Fruit fly (Drosophila melanogaster) whole organism, embryonic: Measurements from ENCODE around the gene CG1927.

ENCODE experiments used
- ATbp ChIP-seq: fragments of 200-800 bp; sonication (Bioruptor generic); optimal IDR thresholded peaks from 2 replicates; lab custom pipeline; 2017; ENCODE audit warnings: missing biosample characterization, mild to moderate bottlenecking, missing genetic modification characterization, missing genetic modification reagents
- Asciz ChIP-seq: fragments of 200-800 bp; sonication (Bioruptor generic); optimal IDR thresholded peaks from 2 replicates; lab custom pipeline; 2017; ENCODE audit warnings: missing biosample characterization, mild to moderate bottlenecking, missing genetic modification characterization, missing genetic modification reagents
- Awh ChIP-seq: fragments of 200-800 bp; sonication (Bioruptor generic); IDR thresholded peaks from 2 replicates; pipeline ENCODE4, ENCODE4 v1.3.6; 2022; ENCODE audit warnings: missing biosample characterization, missing genetic modification characterization
- CG10209 ChIP-seq: fragments of 200-800 bp; sonication (Bioruptor generic); optimal IDR thresholded peaks from 3 replicates; lab custom pipeline; 2017; ENCODE audit warnings: missing biosample characterization, mild to moderate bottlenecking, missing genetic modification characterization, missing genetic modification reagents
- CG10543 ChIP-seq: fragments of 200-800 bp; sonication (Bioruptor generic); optimal IDR thresholded peaks from 3 replicates; lab custom pipeline; 2017; ENCODE audit warnings: missing biosample characterization, mild to moderate bottlenecking, missing genetic modification characterization, moderate library complexity
- CG11247 ChIP-seq: fragments of 200-800 bp; sonication (Bioruptor generic); IDR thresholded peaks from 2 replicates; pipeline ENCODE4 v1.3.6; 2022; ENCODE audit warnings: missing biosample characterization, missing genetic modification characterization
- CG11504 ChIP-seq: fragments of 200-800 bp; sonication (Bioruptor generic); optimal IDR thresholded peaks from 3 replicates; lab custom pipeline; 2019; ENCODE audit warnings: missing biosample characterization, mild to moderate bottlenecking, missing genetic modification characterization, moderate library complexity
- CG12219 ChIP-seq: fragments of 200-800 bp; sonication (Bioruptor generic); optimal IDR thresholded peaks from 3 replicates; lab custom pipeline; 2018; ENCODE audit warnings: missing biosample characterization, mild to moderate bottlenecking, missing genetic modification characterization
- CG12769 ChIP-seq: fragments of 200-800 bp; sonication (Bioruptor generic); optimal IDR thresholded peaks from 2 replicates; lab custom pipeline; 2019; ENCODE audit warnings: missing biosample characterization, mild to moderate bottlenecking, missing genetic modification characterization, moderate library complexity
- CG14014 ChIP-seq: fragments of 200-800 bp; sonication (Bioruptor generic); IDR thresholded peaks from 2 replicates; pipeline ENCODE4 v1.3.6; 2022; ENCODE audit warnings: missing biosample characterization, missing genetic modification characterization
- CG15514 ChIP-seq: fragments of 200-800 bp; sonication (Bioruptor generic); optimal IDR thresholded peaks from 3 replicates; lab custom pipeline; 2017; ENCODE audit warnings: missing biosample characterization, missing genetic modification characterization, mild to moderate bottlenecking, moderate library complexity, missing genetic modification reagents
- CG1603 ChIP-seq: fragments of 200-800 bp; sonication (Bioruptor generic); optimal IDR thresholded peaks from 2 replicates; lab custom pipeline; 2019; ENCODE audit warnings: missing biosample characterization, mild to moderate bottlenecking, missing genetic modification characterization, moderate library complexity
- CG16863 ChIP-seq: fragments of 200-800 bp; sonication (Bioruptor generic); optimal IDR thresholded peaks from 3 replicates; lab custom pipeline; 2016; ENCODE audit warnings: missing biosample characterization, missing genetic modification characterization
- CG1792 ChIP-seq: fragments of 200-800 bp; sonication (Bioruptor generic); optimal IDR thresholded peaks from 2 replicates; lab custom pipeline; 2016; ENCODE audit warnings: missing biosample characterization, missing genetic modification characterization
- CG18619 ChIP-seq: fragments of 200-800 bp; sonication (Bioruptor generic); optimal IDR thresholded peaks from 3 replicates; lab custom pipeline; 2017; ENCODE audit warnings: missing biosample characterization, mild to moderate bottlenecking, missing genetic modification characterization
- CG2678 ChIP-seq: fragments of 200-800 bp; sonication (Bioruptor generic); optimal IDR thresholded peaks from 3 replicates; lab custom pipeline; 2019; ENCODE audit warnings: missing biosample characterization, mild to moderate bottlenecking, missing genetic modification characterization, moderate library complexity
- CG3163 ChIP-seq: fragments of 200-800 bp; sonication (Bioruptor generic); optimal IDR thresholded peaks from 3 replicates; lab custom pipeline; 2016; ENCODE audit warnings: missing biosample characterization, missing genetic modification characterization
- CG3407 ChIP-seq: fragments of 200-800 bp; sonication (Bioruptor generic); optimal IDR thresholded peaks from 2 replicates; lab custom pipeline; 2018; ENCODE audit warnings: missing biosample characterization, mild to moderate bottlenecking, missing genetic modification characterization
- CG6813 ChIP-seq: fragments of 200-800 bp; sonication (Bioruptor generic); optimal IDR thresholded peaks from 2 replicates; lab custom pipeline; 2017; ENCODE audit warnings: missing biosample characterization, missing genetic modification characterization, mild to moderate bottlenecking, moderate library complexity, missing genetic modification reagents
- CG8290 ChIP-seq, 3 experiments: fragments of 200-800 bp; sonication (Bioruptor generic); optimal IDR thresholded peaks; 2 replicates each; lab custom pipeline; 2016 to 2019; ENCODE audit warnings: missing biosample characterization in 3 of 3, missing genetic modification characterization in 3 of 3, mild to moderate bottlenecking in 2 of 3, moderate library complexity in 1 of 3
- CoRest ChIP-seq: fragments of 200-800 bp; sonication (Bioruptor generic); optimal IDR thresholded peaks from 3 replicates; lab custom pipeline; 2018; ENCODE audit warnings: missing biosample characterization, mild to moderate bottlenecking, missing genetic modification characterization, moderate library complexity
- Dek ChIP-seq: fragments of 200-800 bp; sonication (Bioruptor generic); optimal IDR thresholded peaks from 3 replicates; lab custom pipeline; 2019; ENCODE audit warnings: missing biosample characterization, mild to moderate bottlenecking, missing genetic modification characterization, moderate library complexity
- Fer3 ChIP-seq: fragments of 200-800 bp; sonication (Bioruptor generic); optimal IDR thresholded peaks from 2 replicates; lab custom pipeline; 2018; ENCODE audit warnings: missing biosample characterization, mild to moderate bottlenecking, missing genetic modification characterization, moderate library complexity
- H15 ChIP-seq: fragments of 200-800 bp; sonication (Bioruptor generic); IDR thresholded peaks from 3 replicates; pipeline ENCODE4 v1.3.6; 2022; ENCODE audit warnings: missing biosample characterization, missing genetic modification characterization
- HHEX ChIP-seq: fragments of 200-800 bp; sonication (Bioruptor generic); optimal IDR thresholded peaks from 3 replicates; lab custom pipeline; 2017; ENCODE audit warnings: missing biosample characterization, mild to moderate bottlenecking, missing genetic modification characterization, missing genetic modification reagents
- HLH3B ChIP-seq: fragments of 200-800 bp; sonication (Bioruptor generic); IDR thresholded peaks from 2 replicates; pipeline ENCODE4 v1.3.6; 2022; ENCODE audit warnings: missing biosample characterization, missing genetic modification characterization
- Hmr ChIP-seq: fragments of 200-800 bp; sonication (Bioruptor generic); optimal IDR thresholded peaks from 3 replicates; lab custom pipeline; 2017; ENCODE audit warnings: mild to moderate bottlenecking, missing biosample characterization, missing genetic modification reagents, missing genetic modification characterization
- Jarid2 ChIP-seq: fragments of 200-800 bp; sonication (Bioruptor generic); optimal IDR thresholded peaks from 3 replicates; lab custom pipeline; 2017; ENCODE audit warnings: mild to moderate bottlenecking, missing biosample characterization, missing genetic modification reagents, missing genetic modification characterization
- Lhr ChIP-seq: fragments of 200-800 bp; sonication (Bioruptor generic); optimal IDR thresholded peaks from 3 replicates; lab custom pipeline; 2017; ENCODE audit warnings: mild to moderate bottlenecking, missing biosample characterization, missing genetic modification reagents, missing genetic modification characterization
- Med ChIP-seq: fragments of 200-800 bp; sonication (Bioruptor generic); peaks from one replicate; lab custom pipeline; 2016; ENCODE audit warnings: missing biosample characterization, missing genetic modification characterization, mild to moderate bottlenecking, inconsistent platforms, moderate library complexity
- Mrtf ChIP-seq: fragments of 200-800 bp; sonication (Bioruptor generic); IDR thresholded peaks from 3 replicates; pipeline ENCODE4 v1.3.6; 2022; ENCODE audit warnings: missing biosample characterization, missing genetic modification characterization
- PHDP ChIP-seq: fragments of 200-800 bp; sonication (Bioruptor generic); optimal IDR thresholded peaks from 3 replicates; lab custom pipeline; 2018; ENCODE audit warnings: missing biosample characterization, mild to moderate bottlenecking, missing genetic modification characterization, moderate library complexity
- Sox100B ChIP-seq: fragments of 200-800 bp; sonication (Bioruptor generic); optimal IDR thresholded peaks from 3 replicates; lab custom pipeline; 2018; ENCODE audit warnings: missing biosample characterization, mild to moderate bottlenecking, missing genetic modification characterization
- Sox102F ChIP-seq: fragments of 200-800 bp; sonication (Bioruptor generic); optimal IDR thresholded peaks from 2 replicates; lab custom pipeline; 2018; ENCODE audit warnings: missing biosample characterization, mild to moderate bottlenecking, missing genetic modification characterization, moderate library complexity
- cas ChIP-seq: fragments of 200-800 bp; sonication (Bioruptor generic); IDR thresholded peaks from 2 replicates; pipeline ENCODE4 v1.3.6; 2022; ENCODE audit warnings: missing biosample characterization, missing genetic modification characterization
- caup ChIP-seq: fragments of 200-800 bp; sonication (Bioruptor generic); optimal IDR thresholded peaks from 3 replicates; lab custom pipeline; 2017; ENCODE audit warnings: missing biosample characterization, mild to moderate bottlenecking, missing genetic modification characterization, moderate library complexity; ENCODE audit not compliant: severe bottlenecking
- ci ChIP-seq: fragments of 200-800 bp; sonication (Bioruptor generic); IDR thresholded peaks from 3 replicates; pipeline ENCODE4 v1.3.6; 2022; ENCODE audit warnings: missing biosample characterization, missing genetic modification characterization
- ewg ChIP-seq: fragments of 200-800 bp; sonication (Bioruptor generic); optimal IDR thresholded peaks from 3 replicates; lab custom pipeline; 2017; ENCODE audit warnings: mild to moderate bottlenecking, missing biosample characterization, missing genetic modification reagents, missing genetic modification characterization
- fd64A ChIP-seq: fragments of 200-800 bp; sonication (Bioruptor generic); optimal IDR thresholded peaks from 3 replicates; lab custom pipeline; 2018; ENCODE audit warnings: missing biosample characterization, mild to moderate bottlenecking, missing genetic modification characterization
- gce ChIP-seq: fragments of 200-800 bp; sonication (Bioruptor generic); IDR thresholded peaks from 3 replicates; pipeline ENCODE4 v1.3.6; 2022; ENCODE audit warnings: missing biosample characterization, missing genetic modification characterization
- gem ChIP-seq: fragments of 200-800 bp; sonication (Bioruptor generic); optimal IDR thresholded peaks from 2 replicates; lab custom pipeline; 2019; ENCODE audit warnings: missing biosample characterization, mild to moderate bottlenecking, missing genetic modification characterization, moderate library complexity
- lov ChIP-seq, 2 experiments: fragments of 200-800 bp in 1 of 2; fragments of >200 bp in 1 of 2; sonication (Bioruptor generic) in 1 of 2; IDR thresholded peaks in 1 of 2; optimal IDR thresholded peaks in 1 of 2; 2 replicates in 1 of 2; 3 replicates in 1 of 2; pipeline versions ENCODE4 v1.3.6 to Lab custom; 2017 to 2022; ENCODE audit warnings: missing biosample characterization in 1 of 2, missing genetic modification characterization in 1 of 2
- nau ChIP-seq: fragments of 200-800 bp; sonication (Bioruptor generic); optimal IDR thresholded peaks from 3 replicates; lab custom pipeline; 2017; ENCODE audit warnings: missing biosample characterization, mild to moderate bottlenecking, missing genetic modification characterization, missing genetic modification reagents
- sd ChIP-seq: fragments of 200-800 bp; sonication (Bioruptor generic); optimal IDR thresholded peaks from 3 replicates; lab custom pipeline; 2018; ENCODE audit warnings: missing biosample characterization, mild to moderate bottlenecking, missing genetic modification characterization, moderate library complexity
- sens ChIP-seq: fragments of 200-800 bp; sonication (Bioruptor generic); peaks from one replicate; lab custom pipeline; 2016; ENCODE audit warnings: missing biosample characterization, missing genetic modification characterization
- toy ChIP-seq: fragments of 200-800 bp; sonication (Bioruptor generic); IDR thresholded peaks from 2 replicates; pipeline ENCODE4 v1.3.6; 2022; ENCODE audit warnings: missing biosample characterization, missing genetic modification characterization
- wek ChIP-seq: fragments of 200-800 bp; sonication (Bioruptor generic); optimal IDR thresholded peaks from 3 replicates; lab custom pipeline; 2018; ENCODE audit warnings: missing biosample characterization, mild to moderate bottlenecking, missing genetic modification characterization, moderate library complexity

The CG1927 gene

DNA sequence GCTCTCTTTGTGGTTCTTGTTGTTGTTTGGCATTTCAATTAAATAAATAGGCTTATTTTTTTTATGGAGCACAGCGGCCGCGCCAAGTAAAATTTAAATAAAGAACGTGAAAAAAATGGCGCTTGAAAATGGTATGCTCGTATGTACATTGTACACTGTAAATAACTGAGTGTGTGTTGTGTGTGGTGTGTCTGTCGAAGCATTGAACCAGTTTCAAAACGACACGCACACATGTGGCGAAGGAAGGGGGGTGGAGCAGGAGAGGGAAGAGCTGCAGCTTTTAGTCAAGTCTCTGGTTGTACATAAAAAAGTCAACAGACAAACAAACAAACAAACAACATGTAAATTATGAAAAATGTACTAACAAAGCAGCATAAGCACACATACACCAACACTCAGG lies 34.9 kb upstream of the CG1927 start (continued):
- peak; percentile 32 for TF ChIP-seq gem
- 0 out of 2 replicates have a peak, but pooled peaks have one; percentile 33 for TF ChIP-seq CG11247
- TF ChIP-seq CoRest: peak; percentile 13
- TF ChIP-seq cas (GFP tag; lab: Robert Waterston, UW): no peak
- TF ChIP-seq sd (tag; lab: Kevin White, UChicago): peak; percentile 1
- no peak for TF ChIP-seq Jarid2 (GFP tag; lab: Kevin White, UChicago)
- no peak for TF ChIP-seq Fer3 (tag; lab: Kevin White, UChicago)
- peak; percentile 21 for TF ChIP-seq Hmr (GFP tag; lab: Kevin White, UChicago)
- peak; percentile 26 for TF ChIP-seq CG3407 (GFP tag; lab: Kevin White, UChicago)
- peak; percentile 11 for TF ChIP-seq CG18619 (GFP tag; lab: Kevin White, UChicago)
- peak; percentile 29 for TF ChIP-seq CG6813 (GFP tag; lab: Kevin White, UChicago)
- no peak for TF ChIP-seq lov (optimal IDR thresholded peaks at IDR 0.05; lab: Kevin White, UChicago)
- TF ChIP-seq lov (GFP tag; IDR thresholded peaks at IDR 0.05; lab: Robert Waterston, UW): 0 out of 3 replicates have a peak, but pooled peaks have one; percentile 14
- TF ChIP-seq Asciz: peak; percentile 42
- peak; percentile 26 for TF ChIP-seq CG10209 (GFP tag; lab: Kevin White, UChicago)
- TF ChIP-seq H15: no peak
- 0 out of 2 replicates have a peak, but pooled peaks have one; percentile 30 for TF ChIP-seq HLH3B (GFP tag; lab: Robert Waterston, UW)
- no peak for TF ChIP-seq Mrtf (GFP tag; lab: Robert Waterston, UW)
- TF ChIP-seq ci: 0 out of 3 replicates have a peak, but pooled peaks have one; percentile 41
- TF ChIP-seq toy: no peak
- TF ChIP-seq CG14014 (GFP tag; lab: Robert Waterston, UW): 0 out of 2 replicates have a peak, but pooled peaks have one; percentile 26
- peak; percentile 1 for TF ChIP-seq ewg
- TF ChIP-seq CG16863 (GFP tag; lab: Kevin White, UChicago): peak; percentile 22
- no peak for TF ChIP-seq CG1792
- peak; percentile 83 for TF ChIP-seq Med
- TF ChIP-seq wek (GFP tag; lab: Kevin White, UChicago): peak; percentile 6
- no peak for TF ChIP-seq Lhr (GFP tag; lab: Kevin White, UChicago)
- peak; percentile 15 for TF ChIP-seq CG12219
- TF ChIP-seq Awh (GFP tag; lab: Robert Waterston, UW): peak; percentile 37; the same call in 1 of the 2 replicates
- peak; percentile 27 for TF ChIP-seq Sox102F (GFP tag; lab: Kevin White, UChicago)
- peak; percentile 28 for TF ChIP-seq CG11504
- 0 out of 3 replicates have a peak, but pooled peaks have one; percentile 35 for TF ChIP-seq gce (GFP tag; lab: Robert Waterston, UW)
- TF ChIP-seq CG10543: peak; percentile 2
- no peak for TF ChIP-seq Dek (tag; lab: Kevin White, UChicago)
- peak; percentile 32 for TF ChIP-seq Sox100B (GFP tag; lab: Kevin White, UChicago)
- TF ChIP-seq CG12769: peak; percentile 23
- TF ChIP-seq CG8290 (GFP tag; optimal IDR thresholded peaks at IDR 0.05; lab: Kevin White, UChicago): no peak
- TF ChIP-seq CG8290 (tag; optimal IDR thresholded peaks at IDR 0.05; lab: Kevin White, UChicago): peak in 1 of 2 experiments; percentile 43
- TF ChIP-seq CG2678: peak; percentile 50
- TF ChIP-seq ATbp (GFP tag; lab: Kevin White, UChicago): peak; percentile 61
- no peak for TF ChIP-seq CG3163
- TF ChIP-seq HHEX (GFP tag; lab: Kevin White, UChicago): peak; percentile 18
- TF ChIP-seq nau (GFP tag; lab: Kevin White, UChicago): peak; percentile 16
- peak; percentile 18 for TF ChIP-seq sens (GFP tag; lab: Kevin White, UChicago)
- TF ChIP-seq CG15514 (GFP tag; lab: Kevin White, UChicago): peak; percentile 7
- peak; percentile 21 for TF ChIP-seq fd64A (GFP tag; lab: Kevin White, UChicago)
- peak; percentile 49 for TF ChIP-seq CG1603 (tag; lab: Kevin White, UChicago)
- TF ChIP-seq caup (GFP tag; lab: Kevin White, UChicago): peak; percentile 24
- TF ChIP-seq PHDP (tag; lab: Kevin White, UChicago): peak; percentile 28
